Fruit fly (Drosophila melanogaster) whole organism, embryonic: ENCODE data around the gene CG43338.

ENCODE experiments used
- Atf-2 ChIP-seq: fragments of 200-800 bp; sonication (Bioruptor generic); optimal IDR thresholded peaks from 2 replicates; lab custom pipeline; 2016; ENCODE audit warnings: missing biosample characterization, missing genetic modification characterization
- Awh ChIP-seq: fragments of 200-800 bp; sonication (Bioruptor generic); IDR thresholded peaks from 2 replicates; pipeline ENCODE4, ENCODE4 v1.3.6; 2022; ENCODE audit warnings: missing biosample characterization, missing genetic modification characterization
- CG10959 ChIP-seq: fragments of 200-800 bp; sonication (Bioruptor generic); IDR thresholded peaks from 2 replicates; pipeline ENCODE4 v1.3.6; 2022; ENCODE audit warnings: missing biosample characterization, missing genetic modification characterization
- CG11398 ChIP-seq: fragments of 200-800 bp; sonication (Bioruptor generic); optimal IDR thresholded peaks from 2 replicates; lab custom pipeline; 2016; ENCODE audit warnings: missing biosample characterization, missing genetic modification characterization
- CG12155 ChIP-seq: fragments of 200-800 bp; sonication (Bioruptor generic); optimal IDR thresholded peaks from 3 replicates; lab custom pipeline; 2016; ENCODE audit warnings: missing biosample characterization, missing genetic modification characterization
- CG12391 ChIP-seq: fragments of 200-800 bp; sonication (Bioruptor generic); optimal IDR thresholded peaks from 3 replicates; lab custom pipeline; 2018; ENCODE audit warnings: missing biosample characterization, mild to moderate bottlenecking, missing genetic modification characterization, moderate library complexity
- CG13624 ChIP-seq: fragments of 200-800 bp; sonication (Bioruptor generic); optimal IDR thresholded peaks from 2 replicates; lab custom pipeline; 2016; ENCODE audit warnings: missing biosample characterization, missing genetic modification characterization
- CG13775 ChIP-seq: fragments of 200-800 bp; sonication (Bioruptor generic); optimal IDR thresholded peaks from 3 replicates; lab custom pipeline; 2017; ENCODE audit warnings: missing biosample characterization, mild to moderate bottlenecking, missing genetic modification characterization
- CG14667 ChIP-seq: fragments of 200-800 bp; sonication (Bioruptor generic); IDR thresholded peaks from 2 replicates; pipeline ENCODE4 v1.3.6; 2022; ENCODE audit warnings: missing biosample characterization, missing genetic modification characterization
- CG15269 ChIP-seq: fragments of 200-800 bp; sonication (Bioruptor generic); optimal IDR thresholded peaks from 2 replicates; lab custom pipeline; 2018; ENCODE audit warnings: missing biosample characterization, mild to moderate bottlenecking, missing genetic modification characterization, moderate library complexity
- CG1603 ChIP-seq: fragments of 200-800 bp; sonication (Bioruptor generic); optimal IDR thresholded peaks from 2 replicates; lab custom pipeline; 2019; ENCODE audit warnings: missing biosample characterization, mild to moderate bottlenecking, missing genetic modification characterization, moderate library complexity
- CG17612 ChIP-seq: fragments of 200-800 bp; sonication (Bioruptor generic); IDR thresholded peaks from 2 replicates; pipeline ENCODE4 v1.3.6; 2022; ENCODE audit warnings: missing biosample characterization, missing genetic modification characterization
- CG18599 ChIP-seq: fragments of 200-800 bp; sonication (Bioruptor generic); optimal IDR thresholded peaks from 3 replicates; lab custom pipeline; 2017; ENCODE audit warnings: missing biosample characterization, missing genetic modification characterization, mild to moderate bottlenecking, moderate library complexity, missing genetic modification reagents
- CG30020 ChIP-seq: fragments of 200-800 bp; optimal IDR thresholded peaks from 2 replicates; lab custom pipeline; 2019; ENCODE audit warnings: missing biosample characterization, mild to moderate bottlenecking, missing genetic modification characterization, moderate library complexity
- CG33213 ChIP-seq: fragments of 200-800 bp; sonication (Bioruptor generic); optimal IDR thresholded peaks from 3 replicates; lab custom pipeline; 2016; ENCODE audit warnings: missing biosample characterization, missing genetic modification characterization
- CG34376 ChIP-seq: fragments of 200-800 bp; sonication (Bioruptor generic); optimal IDR thresholded peaks from 2 replicates; lab custom pipeline; 2018; ENCODE audit warnings: missing biosample characterization, mild to moderate bottlenecking, missing genetic modification characterization
- CG3726 ChIP-seq: fragments of 200-800 bp; sonication (Bioruptor generic); IDR thresholded peaks from 3 replicates; pipeline ENCODE4, ENCODE4 v1.3.6; 2022; ENCODE audit warnings: missing biosample characterization, missing genetic modification characterization
- CG4404 ChIP-seq: fragments of 200-800 bp; sonication (Bioruptor generic); IDR thresholded peaks from 2 replicates; pipeline ENCODE4 v1.3.6; 2022; ENCODE audit warnings: missing biosample characterization, missing genetic modification characterization
- CG6175 ChIP-seq: fragments of 200-800 bp; sonication (Bioruptor generic); IDR thresholded peaks from 3 replicates; pipeline ENCODE4 v1.3.6; 2022; ENCODE audit warnings: missing biosample characterization, missing genetic modification characterization
- CG6683 ChIP-seq: fragments of 200-800 bp; sonication (Bioruptor generic); optimal IDR thresholded peaks from 2 replicates; lab custom pipeline; 2017; ENCODE audit warnings: missing biosample characterization, mild to moderate bottlenecking, missing genetic modification characterization, missing genetic modification reagents
- CG8388 ChIP-seq: fragments of 200-800 bp; sonication (Bioruptor generic); optimal IDR thresholded peaks from 2 replicates; lab custom pipeline; 2019; ENCODE audit warnings: missing biosample characterization, mild to moderate bottlenecking, missing genetic modification characterization, moderate library complexity
- CG9215 ChIP-seq: fragments of 200-800 bp; sonication (Bioruptor generic); IDR thresholded peaks from 2 replicates; pipeline ENCODE4 v1.3.6; 2022; ENCODE audit warnings: missing biosample characterization, missing genetic modification characterization
- CHES-1-like ChIP-seq: fragments of 200-800 bp; sonication (Bioruptor generic); optimal IDR thresholded peaks from 2 replicates; lab custom pipeline; 2016; ENCODE audit warnings: missing biosample characterization, missing genetic modification characterization
- CrebB ChIP-seq: fragments of 200-800 bp; sonication (Bioruptor generic); optimal IDR thresholded peaks from 3 replicates; lab custom pipeline; 2018; ENCODE audit warnings: missing biosample characterization, mild to moderate bottlenecking, missing genetic modification characterization
- D19A ChIP-seq: fragments of 200-800 bp; optimal IDR thresholded peaks from 3 replicates; lab custom pipeline; 2019; ENCODE audit warnings: missing biosample characterization, mild to moderate bottlenecking, missing genetic modification characterization, moderate library complexity
- D19B ChIP-seq: fragments of 200-800 bp; sonication (Bioruptor generic); optimal IDR thresholded peaks from 2 replicates; lab custom pipeline; 2017; ENCODE audit warnings: missing biosample characterization, mild to moderate bottlenecking, missing genetic modification characterization
- Ets97D ChIP-seq: fragments of 200-800 bp; sonication (Bioruptor generic); optimal IDR thresholded peaks from 3 replicates; lab custom pipeline; 2016; ENCODE audit warnings: missing biosample characterization, missing genetic modification characterization
- HLH4C ChIP-seq: fragments of 200-800 bp; sonication (Bioruptor generic); IDR thresholded peaks from 3 replicates; pipeline ENCODE4 v1.3.6; 2022; ENCODE audit warnings: missing biosample characterization, missing genetic modification characterization; ENCODE audit not compliant: partially characterized antibody
- Hmx ChIP-seq: fragments of 200-800 bp; sonication (Bioruptor generic); optimal IDR thresholded peaks from 2 replicates; lab custom pipeline; 2016; ENCODE audit warnings: missing biosample characterization, missing genetic modification characterization
- Nf-YC ChIP-seq: fragments of 200-800 bp; optimal IDR thresholded peaks from 3 replicates; lab custom pipeline; 2019; ENCODE audit warnings: missing biosample characterization, mild to moderate bottlenecking, missing genetic modification characterization, moderate library complexity
- Scr ChIP-seq: fragments of 200-800 bp; sonication (Bioruptor generic); IDR thresholded peaks from 2 replicates; pipeline ENCODE4 v1.3.6; 2022; ENCODE audit warnings: missing biosample characterization, missing genetic modification characterization; ENCODE audit not compliant: partially characterized antibody
- Sox100B ChIP-seq: fragments of 200-800 bp; sonication (Bioruptor generic); optimal IDR thresholded peaks from 3 replicates; lab custom pipeline; 2018; ENCODE audit warnings: missing biosample characterization, mild to moderate bottlenecking, missing genetic modification characterization
- Taf1 ChIP-seq: fragments of 200-800 bp; sonication (Bioruptor generic); IDR thresholded peaks from 2 replicates; pipeline ENCODE4 v1.3.6; 2022; ENCODE audit warnings: missing biosample characterization, missing genetic modification characterization
- YL-1 ChIP-seq: fragments of 200-800 bp; sonication (Bioruptor generic); optimal IDR thresholded peaks from 3 replicates; lab custom pipeline; 2017; ENCODE audit warnings: missing biosample characterization, mild to moderate bottlenecking, missing genetic modification characterization
- bab2 ChIP-seq: fragments of 200-800 bp; sonication (Bioruptor generic); optimal IDR thresholded peaks from 2 replicates; lab custom pipeline; 2016; ENCODE audit warnings: missing biosample characterization, missing genetic modification characterization
- cwo ChIP-seq: fragments of 200-800 bp; sonication (Bioruptor generic); optimal IDR thresholded peaks from 3 replicates; lab custom pipeline; 2017; ENCODE audit warnings: missing biosample characterization, missing genetic modification characterization, mild to moderate bottlenecking, moderate library complexity, missing genetic modification reagents
- fd3F ChIP-seq: fragments of 200-800 bp; sonication (Bioruptor generic); optimal IDR thresholded peaks from 2 replicates; lab custom pipeline; 2018; ENCODE audit warnings: missing biosample characterization, mild to moderate bottlenecking, missing genetic modification characterization, moderate library complexity
- ftz-f1 ChIP-seq: fragments of 200-800 bp; sonication (Bioruptor generic); optimal IDR thresholded peaks from 2 replicates; lab custom pipeline; 2016; ENCODE audit warnings: missing biosample characterization, missing genetic modification characterization
- maf-S ChIP-seq: fragments of 200-800 bp; sonication (Bioruptor generic); optimal IDR thresholded peaks from 2 replicates; lab custom pipeline; 2016; ENCODE audit warnings: missing biosample characterization, missing genetic modification characterization
- nom ChIP-seq: fragments of 200-800 bp; sonication (Bioruptor generic); optimal IDR thresholded peaks from 2 replicates; lab custom pipeline; 2017; ENCODE audit warnings: missing biosample characterization, missing genetic modification characterization, mild to moderate bottlenecking, moderate library complexity, missing genetic modification reagents
- otp ChIP-seq: fragments of 200-800 bp; sonication (Bioruptor generic); IDR thresholded peaks from 3 replicates; pipeline ENCODE4, ENCODE4 v1.3.6; 2022; ENCODE audit warnings: missing biosample characterization, missing genetic modification characterization
- pzg ChIP-seq: fragments of 200-800 bp; sonication (Bioruptor generic); optimal IDR thresholded peaks from 3 replicates; lab custom pipeline; 2018; ENCODE audit warnings: missing biosample characterization, mild to moderate bottlenecking, missing genetic modification characterization, moderate library complexity
- sens ChIP-seq: fragments of 200-800 bp; sonication (Bioruptor generic); peaks from one replicate; lab custom pipeline; 2016; ENCODE audit warnings: missing biosample characterization, missing genetic modification characterization
- slp2 ChIP-seq: fragments of 200-800 bp; sonication (Bioruptor generic); optimal IDR thresholded peaks from 2 replicates; lab custom pipeline; 2016; ENCODE audit warnings: missing biosample characterization, missing genetic modification characterization
- tap ChIP-seq: fragments of 200-800 bp; optimal IDR thresholded peaks from 3 replicates; lab custom pipeline; 2019; ENCODE audit warnings: missing biosample characterization, mild to moderate bottlenecking, missing genetic modification characterization, moderate library complexity
- vnd ChIP-seq: fragments of 200-800 bp; sonication (Bioruptor generic); IDR thresholded peaks from 3 replicates; pipeline ENCODE4 v1.3.6; 2022; ENCODE audit warnings: missing biosample characterization, missing genetic modification characterization; ENCODE audit not compliant: partially characterized antibody
- z ChIP-seq: fragments of 200-800 bp; sonication (Bioruptor generic); IDR thresholded peaks from 3 replicates; pipeline ENCODE4 v1.3.6; 2022; ENCODE audit warnings: missing biosample characterization, missing genetic modification characterization
- zfh2 ChIP-seq: fragments of 200-800 bp; sonication (Bioruptor generic); optimal IDR thresholded peaks from 2 replicates; lab custom pipeline; 2016; ENCODE audit warnings: missing biosample characterization, missing genetic modification characterization

Gene CG43338

dm6 chr2L:18621357-18622211 is 49.5 kb downstream of the CG43338 start (continued):
- peak; percentile 45; the same call in 1 of the 2 replicates for TF ChIP-seq CG17612 (GFP tag; lab: Robert Waterston, UW)
- TF ChIP-seq ftz-f1 (GFP tag; lab: Kevin White, UChicago) = no peak
- TF ChIP-seq CG6683 (GFP tag; lab: Kevin White, UChicago) = peak; percentile 58
- no peak for TF ChIP-seq CG11398 (GFP tag; lab: Kevin White, UChicago)
- TF ChIP-seq Atf-2 = peak; percentile 35
- no peak for TF ChIP-seq HLH4C (GFP tag; lab: Robert Waterston, UW)
- no peak for TF ChIP-seq Scr (GFP tag; lab: Robert Waterston, UW)
- TF ChIP-seq CG9215 = peak; percentile 78
- peak; percentile 8 for TF ChIP-seq Ets97D
- peak; percentile 86 for TF ChIP-seq CG15269 (tag; lab: Kevin White, UChicago)
- peak; percentile 50 for TF ChIP-seq Nf-YC
- TF ChIP-seq slp2 (GFP tag; lab: Kevin White, UChicago) = no peak
- peak; percentile 56 for TF ChIP-seq CG34376 (GFP tag; lab: Kevin White, UChicago)
- peak; percentile 59 for TF ChIP-seq CrebB (tag; lab: Kevin White, UChicago)
- TF ChIP-seq CG13775 (GFP tag; lab: Kevin White, UChicago) = peak; percentile 72
- TF ChIP-seq otp (GFP tag; lab: Robert Waterston, UW) = 0 out of 3 replicates have a peak, but pooled peaks have one; percentile 26
- peak; percentile 10 for TF ChIP-seq CG1603 (tag; lab: Kevin White, UChicago)
- no peak for TF ChIP-seq vnd (GFP tag; lab: Robert Waterston, UW)
- peak; percentile 63 for TF ChIP-seq D19B (GFP tag; lab: Kevin White, UChicago)
- TF ChIP-seq tap (tag; lab: Kevin White, UChicago) = peak; percentile 85
- TF ChIP-seq maf-S (GFP tag; lab: Kevin White, UChicago) = peak; percentile 49
- TF ChIP-seq CHES-1-like = peak; percentile 1
- TF ChIP-seq pzg (GFP tag; lab: Kevin White, UChicago) = no peak
- peak; percentile 69 for TF ChIP-seq CG13624 (GFP tag; lab: Kevin White, UChicago)
- TF ChIP-seq Taf1 (GFP tag; lab: Robert Waterston, UW) = peak; percentile 63
- peak; percentile 71 for TF ChIP-seq CG12155 (GFP tag; lab: Kevin White, UChicago)
- peak; percentile 38 for TF ChIP-seq CG33213 (GFP tag; lab: Kevin White, UChicago)
- TF ChIP-seq CG6175 (GFP tag; lab: Robert Waterston, UW) = peak; percentile 55; the same call in 1 of the 3 replicates
- TF ChIP-seq CG30020 (tag; lab: Kevin White, UChicago) = peak; percentile 30
- peak; percentile 81 for TF ChIP-seq cwo (GFP tag; lab: Kevin White, UChicago)
- TF ChIP-seq bab2 = peak; percentile 50
- TF ChIP-seq CG14667 (GFP tag; lab: Robert Waterston, UW) = peak; percentile 65
- TF ChIP-seq D19A (tag; lab: Kevin White, UChicago) = peak; percentile 76
- TF ChIP-seq CG8388 (GFP tag; lab: Kevin White, UChicago) = peak; percentile 75
- 0 out of 2 replicates have a peak, but pooled peaks have one; percentile 9 for TF ChIP-seq CG10959 (GFP tag; lab: Robert Waterston, UW)
- TF ChIP-seq sens (GFP tag; lab: Kevin White, UChicago) = peak; percentile 93
- TF ChIP-seq CG12391 = peak; percentile 85
- peak; percentile 10 for TF ChIP-seq YL-1 (GFP tag; lab: Kevin White, UChicago)
- peak; percentile 51 for TF ChIP-seq zfh2 (GFP tag; lab: Kevin White, UChicago)
- TF ChIP-seq Hmx (GFP tag; lab: Kevin White, UChicago) = no peak
- peak; percentile 78 for TF ChIP-seq Sox100B (GFP tag; lab: Kevin White, UChicago)
- peak; percentile 89 for TF ChIP-seq CG18599 (GFP tag; lab: Kevin White, UChicago)
- no peak for TF ChIP-seq z (GFP tag; lab: Robert Waterston, UW)
- TF ChIP-seq Awh (GFP tag; lab: Robert Waterston, UW) = peak; percentile 52; the same call in 1 of the 2 replicates
- peak; percentile 74 for TF ChIP-seq fd3F
- peak; percentile 37; the same call in 1 of the 2 replicates for TF ChIP-seq CG4404 (GFP tag; lab: Robert Waterston, UW)
- no peak for TF ChIP-seq CG3726 (GFP tag; lab: Robert Waterston, UW)
- peak; percentile 27 for TF ChIP-seq nom (GFP tag; lab: Kevin White, UChicago)
